Worm (Caenorhabditis elegans): ENCODE data around the gene Y45G12C.10.

ce11 chrV:2575716-2576115, 39.5 kb upstream of the Y45G12C.10 start:
- TF ChIP-seq tab-1 (GFP tag; IDR thresholded peaks at IDR 0.05) (no peak), med-1 (GFP tag; optimal IDR thresholded peaks at IDR 0.05; ENCODE audit: insufficient read depth) (no peak), T22C8.4 (GFP tag; IDR thresholded peaks at IDR 0.05) (no peak), flt-1 (GFP tag; IDR thresholded peaks at IDR 0.05) (no peak), cog-1 (tag; optimal IDR thresholded peaks at IDR 0.05) (no peak), ztf-29 (GFP tag; IDR thresholded peaks at IDR 0.05) (no peak), ref-1 (GFP tag; conservative IDR thresholded peaks at IDR 0.05) (no peak)
